Fruit fly (Drosophila melanogaster) whole organism, embryonic: ENCODE data around the gene P5CDh2.

Experiments used
- Atf-2 ChIP-seq: fragments of 200-800 bp; sonication (Bioruptor generic); optimal IDR thresholded peaks from 2 replicates; lab custom pipeline; 2016; ENCODE audit warnings: missing biosample characterization, missing genetic modification characterization
- Bdp1 ChIP-seq: fragments of 200-800 bp; sonication (Bioruptor generic); optimal IDR thresholded peaks from 3 replicates; lab custom pipeline; 2016; ENCODE audit warnings: missing biosample characterization, missing genetic modification characterization
- CG10565 ChIP-seq: fragments of 200-800 bp; sonication (Bioruptor generic); optimal IDR thresholded peaks from 3 replicates; lab custom pipeline; 2016; ENCODE audit warnings: missing biosample characterization, mild to moderate bottlenecking, missing genetic modification characterization
- CG12391 ChIP-seq: fragments of 200-800 bp; sonication (Bioruptor generic); optimal IDR thresholded peaks from 3 replicates; lab custom pipeline; 2018; ENCODE audit warnings: missing biosample characterization, mild to moderate bottlenecking, missing genetic modification characterization, moderate library complexity
- CG12769 ChIP-seq: fragments of 200-800 bp; sonication (Bioruptor generic); optimal IDR thresholded peaks from 2 replicates; lab custom pipeline; 2019; ENCODE audit warnings: missing biosample characterization, mild to moderate bottlenecking, missing genetic modification characterization, moderate library complexity
- CG13296 ChIP-seq: fragments of 200-800 bp; sonication (Bioruptor generic); optimal IDR thresholded peaks from 3 replicates; lab custom pipeline; 2018; ENCODE audit warnings: missing biosample characterization, mild to moderate bottlenecking, missing genetic modification characterization
- CG13624 ChIP-seq: fragments of 200-800 bp; sonication (Bioruptor generic); optimal IDR thresholded peaks from 2 replicates; lab custom pipeline; 2016; ENCODE audit warnings: missing biosample characterization, missing genetic modification characterization
- CG13775 ChIP-seq: fragments of 200-800 bp; sonication (Bioruptor generic); optimal IDR thresholded peaks from 3 replicates; lab custom pipeline; 2017; ENCODE audit warnings: missing biosample characterization, mild to moderate bottlenecking, missing genetic modification characterization
- CG13894 ChIP-seq: fragments of 200-800 bp; sonication (Bioruptor generic); optimal IDR thresholded peaks from 3 replicates; lab custom pipeline; 2018; ENCODE audit warnings: missing biosample characterization, mild to moderate bottlenecking, missing genetic modification characterization, moderate library complexity
- CG14965 ChIP-seq: fragments of 200-800 bp; sonication (Bioruptor generic); optimal IDR thresholded peaks from 2 replicates; lab custom pipeline; 2016; ENCODE audit warnings: missing biosample characterization, missing genetic modification characterization, borderline replicate concordance
- CG15601 ChIP-seq: fragments of 200-800 bp; sonication (Bioruptor generic); optimal IDR thresholded peaks from 3 replicates; lab custom pipeline; 2019; ENCODE audit warnings: missing biosample characterization, mild to moderate bottlenecking, missing genetic modification characterization, moderate library complexity
- CG17385 ChIP-seq: fragments of 200-800 bp; sonication (Bioruptor generic); optimal IDR thresholded peaks from 3 replicates; lab custom pipeline; 2018; ENCODE audit warnings: missing biosample characterization, mild to moderate bottlenecking, missing genetic modification characterization
- CG17568 ChIP-seq: fragments of 200-800 bp; sonication (Bioruptor generic); optimal IDR thresholded peaks from 2 replicates; lab custom pipeline; 2018; ENCODE audit warnings: missing biosample characterization, mild to moderate bottlenecking, missing genetic modification characterization, moderate library complexity
- CG2120 ChIP-seq: fragments of 200-800 bp; sonication (Bioruptor generic); optimal IDR thresholded peaks from 3 replicates; lab custom pipeline; 2016; ENCODE audit warnings: missing biosample characterization, missing genetic modification characterization
- CG2199 ChIP-seq: fragments of 200-800 bp; sonication (Bioruptor generic); IDR thresholded peaks from 3 replicates; pipeline ENCODE4 v1.3.6; 2022; ENCODE audit warnings: missing biosample characterization, missing genetic modification characterization
- CG31388 ChIP-seq: fragments of 200-800 bp; sonication (Bioruptor generic); optimal IDR thresholded peaks from 2 replicates; lab custom pipeline; 2016; ENCODE audit warnings: missing biosample characterization, missing genetic modification characterization
- CG6813 ChIP-seq: fragments of 200-800 bp; sonication (Bioruptor generic); optimal IDR thresholded peaks from 2 replicates; lab custom pipeline; 2017; ENCODE audit warnings: missing biosample characterization, missing genetic modification characterization, mild to moderate bottlenecking, moderate library complexity, missing genetic modification reagents
- CG7987 ChIP-seq: fragments of 200-800 bp; sonication (Bioruptor generic); optimal IDR thresholded peaks from 2 replicates; lab custom pipeline; 2018; ENCODE audit warnings: missing biosample characterization, mild to moderate bottlenecking, missing genetic modification characterization, moderate library complexity
- CG8290 ChIP-seq, 3 experiments: fragments of 200-800 bp; sonication (Bioruptor generic); optimal IDR thresholded peaks; 2 replicates each; lab custom pipeline; 2016 to 2019; ENCODE audit warnings: missing biosample characterization in 3 of 3, missing genetic modification characterization in 3 of 3, mild to moderate bottlenecking in 2 of 3, moderate library complexity in 1 of 3
- CG9727 ChIP-seq: fragments of 200-800 bp; sonication (Bioruptor generic); optimal IDR thresholded peaks from 3 replicates; lab custom pipeline; 2017; ENCODE audit warnings: missing biosample characterization, mild to moderate bottlenecking, missing genetic modification characterization
- CHES-1-like ChIP-seq: fragments of 200-800 bp; sonication (Bioruptor generic); optimal IDR thresholded peaks from 2 replicates; lab custom pipeline; 2016; ENCODE audit warnings: missing biosample characterization, missing genetic modification characterization
- CrebB ChIP-seq: fragments of 200-800 bp; sonication (Bioruptor generic); optimal IDR thresholded peaks from 3 replicates; lab custom pipeline; 2018; ENCODE audit warnings: missing biosample characterization, mild to moderate bottlenecking, missing genetic modification characterization
- Dp ChIP-seq: fragments of 200-800 bp; sonication (Bioruptor generic); optimal IDR thresholded peaks from 2 replicates; lab custom pipeline; 2018; ENCODE audit warnings: missing biosample characterization, mild to moderate bottlenecking, missing genetic modification characterization, moderate library complexity
- Drgx ChIP-seq: fragments of 200-800 bp; sonication (Bioruptor generic); IDR thresholded peaks from 2 replicates; pipeline ENCODE4 v1.3.6; 2022; ENCODE audit warnings: missing biosample characterization, missing genetic modification characterization
- E2f1 ChIP-seq: fragments of 200-800 bp; sonication (Bioruptor generic); IDR thresholded peaks from 2 replicates; pipeline ENCODE4 v1.3.6; 2022; ENCODE audit warnings: missing biosample characterization, missing genetic modification characterization
- Fer1 ChIP-seq: fragments of 200-800 bp; sonication (Bioruptor generic); optimal IDR thresholded peaks from 2 replicates; lab custom pipeline; 2017; ENCODE audit warnings: missing biosample characterization, mild to moderate bottlenecking, missing genetic modification characterization
- Hmx ChIP-seq: fragments of 200-800 bp; sonication (Bioruptor generic); optimal IDR thresholded peaks from 2 replicates; lab custom pipeline; 2016; ENCODE audit warnings: missing biosample characterization, missing genetic modification characterization
- Hsf ChIP-seq: fragments of 200-800 bp; sonication (Bioruptor generic); optimal IDR thresholded peaks from 3 replicates; lab custom pipeline; 2016; ENCODE audit warnings: missing biosample characterization, missing genetic modification characterization
- Kr ChIP-seq: fragments of 200-800 bp; sonication (Bioruptor generic); optimal IDR thresholded peaks from 2 replicates; lab custom pipeline; 2017; ENCODE audit warnings: missing biosample characterization, mild to moderate bottlenecking, missing genetic modification characterization
- ac ChIP-seq: fragments of 200-800 bp; sonication (Bioruptor generic); optimal IDR thresholded peaks from 3 replicates; lab custom pipeline; 2017; ENCODE audit warnings: missing biosample characterization, mild to moderate bottlenecking, missing genetic modification characterization
- bcd ChIP-seq: fragments of 200-800 bp; sonication (Bioruptor generic); optimal IDR thresholded peaks from 2 replicates; lab custom pipeline; 2017; ENCODE audit warnings: missing biosample characterization, mild to moderate bottlenecking, missing genetic modification characterization
- chm ChIP-seq: fragments of 200-800 bp; sonication (Bioruptor generic); IDR thresholded peaks from 2 replicates; pipeline ENCODE4 v1.3.6; 2022; ENCODE audit warnings: missing biosample characterization, missing genetic modification characterization
- dmrt99B ChIP-seq: fragments of 200-800 bp; sonication (Bioruptor generic); optimal IDR thresholded peaks from 2 replicates; lab custom pipeline; 2018; ENCODE audit warnings: missing biosample characterization, mild to moderate bottlenecking, missing genetic modification characterization, moderate library complexity
- ewg ChIP-seq: fragments of 200-800 bp; sonication (Bioruptor generic); optimal IDR thresholded peaks from 3 replicates; lab custom pipeline; 2017; ENCODE audit warnings: mild to moderate bottlenecking, missing biosample characterization, missing genetic modification reagents, missing genetic modification characterization
- eyg ChIP-seq: fragments of 200-800 bp; sonication (Bioruptor generic); optimal IDR thresholded peaks from 3 replicates; lab custom pipeline; 2016; ENCODE audit warnings: missing biosample characterization, missing genetic modification characterization
- ftz-f1 ChIP-seq: fragments of 200-800 bp; sonication (Bioruptor generic); optimal IDR thresholded peaks from 2 replicates; lab custom pipeline; 2016; ENCODE audit warnings: missing biosample characterization, missing genetic modification characterization
- fu2 ChIP-seq: fragments of 200-800 bp; sonication (Bioruptor generic); optimal IDR thresholded peaks from 2 replicates; lab custom pipeline; 2016; ENCODE audit warnings: missing biosample characterization, missing genetic modification characterization
- lab ChIP-seq: fragments of 200-800 bp; sonication (Bioruptor generic); optimal IDR thresholded peaks from 3 replicates; lab custom pipeline; 2017; ENCODE audit warnings: missing biosample characterization, missing genetic modification characterization, mild to moderate bottlenecking, moderate library complexity, missing genetic modification reagents
- lbe ChIP-seq: fragments of 200-800 bp; sonication (Bioruptor generic); optimal IDR thresholded peaks from 2 replicates; lab custom pipeline; 2016; ENCODE audit warnings: missing biosample characterization, mild to moderate bottlenecking, missing genetic modification characterization
- nom ChIP-seq: fragments of 200-800 bp; sonication (Bioruptor generic); optimal IDR thresholded peaks from 2 replicates; lab custom pipeline; 2017; ENCODE audit warnings: missing biosample characterization, missing genetic modification characterization, mild to moderate bottlenecking, moderate library complexity, missing genetic modification reagents
- onecut ChIP-seq: fragments of 200-800 bp; sonication (Bioruptor generic); IDR thresholded peaks from 2 replicates; pipeline ENCODE4 v1.3.6; 2022; ENCODE audit warnings: missing biosample characterization, missing genetic modification characterization
- pros ChIP-seq: fragments of 200-800 bp; sonication (Bioruptor generic); optimal IDR thresholded peaks from 3 replicates; lab custom pipeline; 2019; ENCODE audit warnings: missing biosample characterization, mild to moderate bottlenecking, missing genetic modification characterization, moderate library complexity
- rib ChIP-seq: fragments of 200-800 bp; sonication (Bioruptor generic); IDR thresholded peaks from 2 replicates; pipeline ENCODE4 v1.3.6; 2022; ENCODE audit warnings: missing biosample characterization, missing genetic modification characterization
- scrt ChIP-seq: fragments of 200-800 bp; sonication (Bioruptor generic); optimal IDR thresholded peaks from 2 replicates; lab custom pipeline; 2018; ENCODE audit warnings: missing biosample characterization, mild to moderate bottlenecking, missing genetic modification characterization, moderate library complexity
- stc ChIP-seq: fragments of 200-800 bp; sonication (Bioruptor generic); IDR thresholded peaks from 2 replicates; pipeline ENCODE4 v1.3.6; 2022; ENCODE audit warnings: missing biosample characterization, missing genetic modification characterization
- vnd ChIP-seq: fragments of 200-800 bp; sonication (Bioruptor generic); IDR thresholded peaks from 3 replicates; pipeline ENCODE4 v1.3.6; 2022; ENCODE audit warnings: missing biosample characterization, missing genetic modification characterization; ENCODE audit not compliant: partially characterized antibody
- vvl ChIP-seq: fragments of 200-800 bp; sonication (Bioruptor generic); IDR thresholded peaks from 2 replicates; pipeline ENCODE4 v1.3.6; 2022; ENCODE audit warnings: missing biosample characterization, missing genetic modification characterization

Gene P5CDh2

dm6 chr3R:21853618-21854573 lies 23.8 kb upstream of the P5CDh2 start (continued):
- TF ChIP-seq CG2199 (GFP tag; lab: Robert Waterston, UW) (peak; percentile 79; the same call in 2 of the 3 replicates), fu2 (GFP tag; lab: Kevin White, UChicago) (no peak), lab (GFP tag; lab: Kevin White, UChicago) (peak; percentile 55), rib (peak; percentile 79; the same call in 1 of the 2 replicates), CG15601 (tag; lab: Kevin White, UChicago) (peak; percentile 58), CG17568 (GFP tag; lab: Kevin White, UChicago) (no peak), CG7987 (peak; percentile 66), CG13624 (peak; percentile 89), CG14965 (GFP tag; lab: Kevin White, UChicago) (peak; percentile 1), Drgx (peak; percentile 40), scrt (GFP tag; lab: Kevin White, UChicago) (peak; percentile 19), eyg (GFP tag; lab: Kevin White, UChicago) (peak; percentile 27), lbe (GFP tag; lab: Kevin White, UChicago) (peak; percentile 85), Fer1 (peak; percentile 15), CG10565 (GFP tag; lab: Kevin White, UChicago) (no peak), stc (GFP tag; lab: Robert Waterston, UW) (peak; percentile 14; the same call in 1 of the 2 replicates), E2f1 (GFP tag; lab: Robert Waterston, UW) (peak; percentile 69; the same call in 1 of the 2 replicates), CG17385 (GFP tag; lab: Kevin White, UChicago) (peak; percentile 21), CG12391 (tag; lab: Kevin White, UChicago) (peak; percentile 12), vvl (GFP tag; lab: Robert Waterston, UW) (peak; percentile 55), CG8290 (GFP tag; optimal IDR thresholded peaks at IDR 0.05; lab: Kevin White, UChicago) (no peak), CG8290 (tag; optimal IDR thresholded peaks at IDR 0.05; lab: Kevin White, UChicago) (peak in 1 of 2 experiments; percentile 37), vnd (GFP tag; lab: Robert Waterston, UW) (peak; percentile 26; the same call in 1 of the 3 replicates), ftz-f1 (GFP tag; lab: Kevin White, UChicago) (peak; percentile 96), CG9727 (GFP tag; lab: Kevin White, UChicago) (no peak), CG31388 (no peak), bcd (GFP tag; lab: Kevin White, UChicago) (no peak), chm (GFP tag; lab: Robert Waterston, UW) (peak; percentile 45), CG13894 (peak; percentile 76), ac (GFP tag; lab: Kevin White, UChicago) (no peak), CG13296 (GFP tag; lab: Kevin White, UChicago) (peak; percentile 15), CG2120 (peak; percentile 18), CrebB (tag; lab: Kevin White, UChicago) (peak; percentile 24), nom (GFP tag; lab: Kevin White, UChicago) (peak; percentile 89), Bdp1 (no peak), Hmx (GFP tag; lab: Kevin White, UChicago) (no peak), CG12769 (tag; lab: Kevin White, UChicago) (peak; percentile 80), dmrt99B (peak; percentile 17), Atf-2 (peak; percentile 5), CHES-1-like (GFP tag; lab: Kevin White, UChicago) (peak; percentile 47), Hsf (GFP tag; lab: Kevin White, UChicago) (peak; percentile 5), Kr (GFP tag; lab: Kevin White, UChicago) (no peak), CG13775 (GFP tag; lab: Kevin White, UChicago) (peak; percentile 1), onecut (GFP tag; lab: Robert Waterston, UW) (peak; percentile 26; the same call in 1 of the 2 replicates), ewg (GFP tag; lab: Kevin White, UChicago) (peak; percentile 32), pros (GFP tag; lab: Kevin White, UChicago) (peak; percentile 78), CG6813 (GFP tag; lab: Kevin White, UChicago) (peak; percentile 12), Dp (GFP tag; lab: Kevin White, UChicago) (peak; percentile 63)
